Worm (Caenorhabditis elegans): ENCODE results near the gene D1044.1.

DNA sequence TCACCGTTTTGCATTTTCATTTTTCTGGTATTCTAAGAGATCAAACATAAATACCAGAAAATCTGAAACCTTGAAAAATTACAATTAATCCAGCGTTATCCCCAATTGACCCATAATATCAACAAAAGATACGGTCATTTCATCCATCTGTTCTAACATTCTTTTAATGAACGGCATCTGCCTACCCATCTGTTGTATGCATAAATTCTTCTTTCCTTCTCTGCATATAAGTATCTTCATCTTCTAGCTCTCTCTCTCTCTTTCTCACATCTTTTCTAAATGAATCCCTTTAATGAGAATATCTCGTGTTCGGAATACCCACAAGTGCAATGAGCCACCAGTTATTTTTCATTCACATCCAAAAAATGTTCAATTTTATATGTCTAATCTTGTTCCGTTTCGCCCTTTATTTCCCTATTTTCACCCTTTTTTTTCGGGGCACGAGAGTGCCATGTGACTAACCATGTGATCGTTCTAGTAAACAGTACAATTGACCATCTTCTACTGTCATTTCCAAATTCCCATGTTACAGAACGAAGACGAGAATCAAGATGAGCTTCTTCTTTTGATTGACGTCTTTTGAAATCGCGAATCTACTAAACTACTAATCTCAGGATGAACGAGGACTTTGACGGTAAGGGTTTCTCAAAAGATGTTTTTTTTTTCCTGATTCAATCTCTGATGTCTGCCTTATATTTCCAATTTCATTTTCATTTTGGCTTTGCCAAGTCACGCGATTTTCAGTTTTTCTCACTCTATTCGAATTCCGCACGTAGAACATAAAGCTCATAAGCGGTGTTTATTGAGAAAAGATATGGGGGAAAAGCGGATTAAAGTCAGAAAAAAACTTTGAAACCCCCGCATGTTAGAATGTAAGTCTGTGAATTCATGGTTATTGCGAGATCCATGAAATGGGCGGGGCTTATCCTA, 42.5 kb upstream of the D1044.1 start, which contains the start of gene R02F2.1:
- TF ChIP-seq ztf-11 (tag; optimal IDR thresholded peaks at IDR 0.05): no peak
- TF ChIP-seq skn-1 (tag; optimal IDR thresholded peaks at IDR 0.05): no peak
- no peak for TF ChIP-seq nhr-12 (tag; optimal IDR thresholded peaks at IDR 0.05)
